Worm (Caenorhabditis elegans) whole organism, midembryonic: ENCODE measurements around the gene bre-3.

Source experiments
- T22C8.4 ChIP-seq: fragments of 200-800 bp; sonication (Bioruptor generic); IDR thresholded peaks from 2 replicates; pipeline ENCODE4 v1.3.6; 2022; ENCODE audit warnings: missing genetic modification characterization, missing compliant biosample characterization
- cog-1 ChIP-seq: sonication (generic microtip); optimal IDR thresholded peaks from 2 replicates; lab custom pipeline; 2016; ENCODE audit warnings: missing genetic modification characterization, missing compliant biosample characterization
- klf-2 ChIP-seq: fragments of 200-800 bp; sonication (Bioruptor generic); conservative IDR thresholded peaks from 2 replicates; pipeline ENCODE4 v1.3.6; 2022; ENCODE audit warnings: missing genetic modification reagents, missing genetic modification characterization, missing compliant biosample characterization

ce11 chrIII:9507799-9508198 is 22.5 kb upstream of the bre-3 start, which contains the start of gene vha-14:
- no peak for TF ChIP-seq cog-1
- TF ChIP-seq klf-2: no peak
- no peak for TF ChIP-seq T22C8.4 (GFP tag; lab: Robert Waterston, UW)
